Fruit fly (Drosophila melanogaster) whole organism, larva: ENCODE results near the gene CG3792.

ENCODE experiments used
- noc ChIP-seq: fragments of 200-800 bp; sonication (Bioruptor generic); optimal IDR thresholded peaks from 3 replicates; lab custom pipeline; 2019; ENCODE audit warnings: missing biosample characterization, mild to moderate bottlenecking, missing genetic modification characterization, moderate library complexity

CG3792 gene

dm6 chr2L:4999389-5000032 is 22.4 kb downstream of the CG3792 start:
- peak; percentile 75 for TF ChIP-seq noc (tag; lab: Kevin White, UChicago)

- TF ChIP-seq noc (tag; lab: Kevin White, UChicago) = peak; percentile 87
Measured at dm6 chr2L:5000287-5000871, 23.3 kb downstream of the CG3792 start.

dm6 chr2L:5000919-5001581 is 23.9 kb downstream of the CG3792 start:
- TF ChIP-seq noc (tag; lab: Kevin White, UChicago) = no peak

- no peak for TF ChIP-seq noc (tag; lab: Kevin White, UChicago)
Measured at dm6 chr2L:5001582-5001929, 24.4 kb downstream of the CG3792 start.

- TF ChIP-seq noc (tag; lab: Kevin White, UChicago) = no peak
Measured at dm6 chr2L:5002031-5002430, 24.9 kb downstream of the CG3792 start.

- no peak for TF ChIP-seq noc (tag; lab: Kevin White, UChicago)
Measured at dm6 chr2L:5002711-5003402, 25.7 kb downstream of the CG3792 start.

dm6 chr2L:5003670-5004453 is 26.8 kb downstream of the CG3792 start:
- TF ChIP-seq noc (tag; lab: Kevin White, UChicago) = no peak

- TF ChIP-seq noc (tag; lab: Kevin White, UChicago) = peak; percentile 87
Measured at dm6 chr2L:5004677-5005463, 27.8 kb downstream of the CG3792 start.

dm6 chr2L:5005464-5005764 is 28.3 kb downstream of the CG3792 start:
- no peak for TF ChIP-seq noc (tag; lab: Kevin White, UChicago)

- no peak for TF ChIP-seq noc (tag; lab: Kevin White, UChicago)
Measured at dm6 chr2L:5006323-5006722, 29.2 kb downstream of the CG3792 start.

- peak; percentile 81 for TF ChIP-seq noc (tag; lab: Kevin White, UChicago)
Measured at dm6 chr2L:5007256-5007655, 30.1 kb downstream of the CG3792 start.

- TF ChIP-seq noc (tag; lab: Kevin White, UChicago) = peak; percentile 42
Measured at dm6 chr2L:5009306-5010030, 32.4 kb downstream of the CG3792 start, which contains the start of gene Rtnl1. Gene Rtnl1, minus strand, starts transcription at chr2L:5009720.

- TF ChIP-seq noc (tag; lab: Kevin White, UChicago) = peak; percentile 78
Measured at dm6 chr2L:5010784-5011260, 33.7 kb downstream of the CG3792 start, which contains the start of the genes CG31917, Tfb5 and SelT. Gene CG31917, minus strand, starts transcription at chr2L:5010834. Gene Tfb5, minus strand, starts transcription at chr2L:5010834. Gene SelT, plus strand, starts transcription at chr2L:5010922.

dm6 chr2L:5020479-5020878 is 43.4 kb downstream of the CG3792 start:
- TF ChIP-seq noc (tag; lab: Kevin White, UChicago) = no peak
